Fruit fly (Drosophila melanogaster) whole organism, wandering third instar larva: ENCODE data around the gene plh.

Experiments used
- CG32264 ChIP-seq: fragments of 200-800 bp; sonication (Bioruptor generic); optimal IDR thresholded peaks from 2 replicates; lab custom pipeline; 2016; ENCODE audit warnings: missing biosample characterization, missing genetic modification characterization
- CG9705 ChIP-seq: fragments of 200-800 bp; sonication (Bioruptor generic); optimal IDR thresholded peaks from 2 replicates; lab custom pipeline; 2018; ENCODE audit warnings: missing biosample characterization, mild to moderate bottlenecking, missing genetic modification characterization
- Dfd ChIP-seq: fragments of >200 bp; optimal IDR thresholded peaks from 2 replicates; lab custom pipeline; 2017; ENCODE audit warnings: missing biosample characterization, missing genetic modification characterization
- Dif ChIP-seq: fragments of 200-275, 200-300 bp; sonication (Bioruptor generic); optimal IDR thresholded peaks from 2 replicates; lab custom pipeline; 2018; ENCODE audit warnings: missing biosample characterization, missing genetic modification characterization; ENCODE audit not compliant: partially characterized antibody
- GATAd ChIP-seq: sonication (Bioruptor generic); optimal IDR thresholded peaks from 2 replicates; lab custom pipeline; 2016; ENCODE audit warnings: missing biosample characterization, missing genetic modification characterization
- HLH106 ChIP-seq: fragments of 200-800 bp; optimal IDR thresholded peaks from 3 replicates; lab custom pipeline; 2019; ENCODE audit warnings: missing biosample characterization, mild to moderate bottlenecking, missing genetic modification characterization, moderate library complexity
- Hnf4 ChIP-seq: fragments of 200-800 bp; sonication (Bioruptor generic); optimal IDR thresholded peaks from 2 replicates; lab custom pipeline; 2016; ENCODE audit warnings: missing biosample characterization, mild to moderate bottlenecking, missing genetic modification characterization
- Hr78 ChIP-seq: fragments of >200 bp; optimal IDR thresholded peaks from 2 replicates; lab custom pipeline; 2017; ENCODE audit warnings: missing biosample characterization, missing genetic modification characterization
- Jra ChIP-seq: sonication (Bioruptor generic); optimal IDR thresholded peaks from 2 replicates; lab custom pipeline; 2016; ENCODE audit warnings: missing biosample characterization, missing genetic modification characterization
- Mio ChIP-seq: sonication (Bioruptor generic); optimal IDR thresholded peaks from 2 replicates; lab custom pipeline; 2016; ENCODE audit warnings: missing biosample characterization, missing genetic modification characterization
- Myc ChIP-seq: fragments of >200 bp; optimal IDR thresholded peaks from 2 replicates; lab custom pipeline; 2017
- OdsH ChIP-seq: fragments of 200-800 bp; sonication (Bioruptor generic); optimal IDR thresholded peaks from 2 replicates; lab custom pipeline; 2016; ENCODE audit warnings: missing biosample characterization, mild to moderate bottlenecking, missing genetic modification characterization
- Rel ChIP-seq, 2 experiments: fragments of 200-800 bp; sonication (Bioruptor generic) in 1 of 2; optimal IDR thresholded peaks; 2 replicates in 1 of 2; 3 replicates in 1 of 2; lab custom pipeline; 2016 to 2019; ENCODE audit warnings: mild to moderate bottlenecking in 2 of 2, missing biosample characterization in 2 of 2, missing genetic modification characterization in 2 of 2, moderate library complexity in 1 of 2
- Sp1 ChIP-seq: fragments of 200-800 bp; sonication (Bioruptor generic); optimal IDR thresholded peaks from 3 replicates; lab custom pipeline; 2019; ENCODE audit warnings: missing biosample characterization, mild to moderate bottlenecking, missing genetic modification characterization, moderate library complexity
- Vsx2 ChIP-seq: fragments of 200-300, 225-300 bp; sonication (Bioruptor generic); optimal IDR thresholded peaks from 2 replicates; lab custom pipeline; 2018; ENCODE audit warnings: missing biosample characterization, missing genetic modification characterization; ENCODE audit not compliant: partially characterized antibody
- br ChIP-seq: fragments of 200-800 bp; sonication (Bioruptor generic); optimal IDR thresholded peaks from 2 replicates; lab custom pipeline; 2016; ENCODE audit warnings: missing biosample characterization, missing genetic modification characterization
- brk ChIP-seq: fragments of 200-800 bp; sonication (Bioruptor generic); optimal IDR thresholded peaks from 2 replicates; lab custom pipeline; 2016; ENCODE audit warnings: missing biosample characterization, mild to moderate bottlenecking, missing genetic modification characterization
- dl ChIP-seq, 2 experiments: fragments of 175-275, 200-275 bp in 1 of 2; fragments of 200-275 bp in 1 of 2; sonication (Bioruptor generic); optimal IDR thresholded peaks; lab custom pipeline; 2018; ENCODE audit warnings: mild to moderate bottlenecking in 2 of 2, missing biosample characterization in 2 of 2, missing genetic modification characterization in 2 of 2, moderate library complexity in 2 of 2; ENCODE audit not compliant: partially characterized antibody in 2 of 2, insufficient read depth in 1 of 2
- dsf ChIP-seq: sonication (Bioruptor generic); optimal IDR thresholded peaks from 2 replicates; lab custom pipeline; 2016; ENCODE audit warnings: missing biosample characterization, missing genetic modification characterization, borderline replicate concordance
- ey ChIP-seq: fragments of 200-800 bp; sonication (Bioruptor generic); optimal IDR thresholded peaks from 2 replicates; lab custom pipeline; 2016; ENCODE audit warnings: missing biosample characterization, missing genetic modification characterization
- foxo ChIP-seq, 2 experiments: fragments of 200-800 bp; sonication (Bioruptor generic); optimal IDR thresholded peaks; 2 replicates in 1 of 2; 3 replicates in 1 of 2; lab custom pipeline; 2016 to 2017; ENCODE audit warnings: missing biosample characterization in 2 of 2, missing genetic modification characterization in 2 of 2
- fru ChIP-seq: fragments of 200-800 bp; sonication (Bioruptor generic); optimal IDR thresholded peaks from 3 replicates; lab custom pipeline; 2016; ENCODE audit warnings: missing biosample characterization, mild to moderate bottlenecking, missing genetic modification characterization
- h ChIP-seq: fragments of 200-800 bp; sonication (Bioruptor generic); optimal IDR thresholded peaks from 3 replicates; lab custom pipeline; 2016; ENCODE audit warnings: missing biosample characterization, mild to moderate bottlenecking, missing genetic modification characterization
- jim ChIP-seq: fragments of 175-275, 200-325 bp; sonication (Bioruptor generic); optimal IDR thresholded peaks from 2 replicates; lab custom pipeline; 2016; ENCODE audit warnings: missing biosample characterization, mild to moderate bottlenecking, missing genetic modification characterization
- pan ChIP-seq: fragments of >200 bp; optimal IDR thresholded peaks from 2 replicates; lab custom pipeline; 2017
- psq ChIP-seq: fragments of 200-800 bp; sonication (Bioruptor generic); optimal IDR thresholded peaks from 3 replicates; lab custom pipeline; 2017; ENCODE audit warnings: missing biosample characterization, mild to moderate bottlenecking, missing genetic modification characterization, moderate library complexity
- rgr ChIP-seq: fragments of 200-800 bp; sonication (Bioruptor generic); optimal IDR thresholded peaks from 3 replicates; lab custom pipeline; 2016; ENCODE audit warnings: missing biosample characterization, mild to moderate bottlenecking, missing genetic modification characterization
- sage ChIP-seq: fragments of 200-800 bp; sonication (Bioruptor generic); optimal IDR thresholded peaks from 2 replicates; lab custom pipeline; 2016; ENCODE audit warnings: missing biosample characterization, mild to moderate bottlenecking, missing genetic modification characterization
- sv ChIP-seq: fragments of 200-800 bp; sonication (Bioruptor generic); optimal IDR thresholded peaks from 3 replicates; lab custom pipeline; 2016; ENCODE audit warnings: missing biosample characterization, missing genetic modification characterization
- tai ChIP-seq: sonication (Bioruptor generic); optimal IDR thresholded peaks from 2 replicates; lab custom pipeline; 2016; ENCODE audit warnings: missing biosample characterization, missing genetic modification characterization
- usp ChIP-seq: fragments of >200 bp; optimal IDR thresholded peaks from 2 replicates; lab custom pipeline; 2017; ENCODE audit warnings: missing biosample characterization, missing genetic modification characterization

plh gene

dm6 chr3R:5012674-5013073 is 1.8 kb upstream of the plh start:
- TF ChIP-seq Dfd (no peak), sage (GFP tag; lab: Kevin White, UChicago) (no peak), Rel (GFP tag; optimal IDR thresholded peaks at IDR 0.05; lab: Kevin White, UChicago) (no peak), Rel (tag; optimal IDR thresholded peaks at IDR 0.05; lab: Kevin White, UChicago) (no peak), pan (lab: Kevin White, UChicago) (no peak), fru (GFP tag; lab: Kevin White, UChicago) (no peak), br (GFP tag; lab: Kevin White, UChicago) (no peak), usp (GFP tag; lab: Kevin White, UChicago) (no peak), rgr (GFP tag; lab: Kevin White, UChicago) (no peak), Vsx2 (GFP tag; lab: Kevin White, UChicago) (no peak), dsf (GFP tag; lab: Kevin White, UChicago) (no peak), Hr78 (GFP tag; lab: Kevin White, UChicago) (no peak), Hnf4 (GFP tag; lab: Kevin White, UChicago) (no peak), Dif (GFP tag; lab: Kevin White, UChicago) (no peak), brk (GFP tag; lab: Kevin White, UChicago) (no peak), HLH106 (tag; lab: Kevin White, UChicago) (no peak), psq (GFP tag; lab: Kevin White, UChicago) (no peak), foxo (GFP tag; optimal IDR thresholded peaks at IDR 0.05; lab: Kevin White, UChicago) (no peak), CG32264 (GFP tag; lab: Kevin White, UChicago) (no peak)

- TF ChIP-seq dsf (GFP tag; lab: Kevin White, UChicago) (no peak), Rel (GFP tag; optimal IDR thresholded peaks at IDR 0.05; lab: Kevin White, UChicago) (no peak), Rel (tag; optimal IDR thresholded peaks at IDR 0.05; lab: Kevin White, UChicago) (no peak)
- TF ChIP-seq, all 38 proteins: peak for 0
Measured at dm6 chr3R:5011908-5012307, 1.1 kb upstream of the plh start.

dm6 chr3R:5010153-5010552 is 678 bp downstream of the plh start:
- TF ChIP-seq sv (GFP tag; lab: Kevin White, UChicago) (peak; percentile 83), rgr (GFP tag; lab: Kevin White, UChicago) (peak; percentile 51), Hnf4 (GFP tag; lab: Kevin White, UChicago) (peak; percentile 29), h (GFP tag; lab: Kevin White, UChicago) (peak; percentile 49), br (GFP tag; lab: Kevin White, UChicago) (peak; percentile 37), dl (GFP tag; optimal IDR thresholded peaks at IDR 0.05; lab: Kevin White, UChicago; ENCODE audit: insufficient read depth in 1 of 2, partially characterized antibody in 2 of 2) (no peak), OdsH (peak; percentile 37), jim (GFP tag; lab: Kevin White, UChicago) (no peak), Vsx2 (GFP tag; lab: Kevin White, UChicago) (no peak), HLH106 (tag; lab: Kevin White, UChicago) (peak; percentile 1), Sp1 (GFP tag; lab: Kevin White, UChicago) (peak; percentile 5), Jra (GFP tag; lab: Kevin White, UChicago) (no peak), foxo (GFP tag; optimal IDR thresholded peaks at IDR 0.05; lab: Kevin White, UChicago) (peak in 1 of 2 experiments; percentile 52), tai (no peak), ey (GFP tag; lab: Kevin White, UChicago) (peak; percentile 26), fru (GFP tag; lab: Kevin White, UChicago) (peak; percentile 22)

DNA sequence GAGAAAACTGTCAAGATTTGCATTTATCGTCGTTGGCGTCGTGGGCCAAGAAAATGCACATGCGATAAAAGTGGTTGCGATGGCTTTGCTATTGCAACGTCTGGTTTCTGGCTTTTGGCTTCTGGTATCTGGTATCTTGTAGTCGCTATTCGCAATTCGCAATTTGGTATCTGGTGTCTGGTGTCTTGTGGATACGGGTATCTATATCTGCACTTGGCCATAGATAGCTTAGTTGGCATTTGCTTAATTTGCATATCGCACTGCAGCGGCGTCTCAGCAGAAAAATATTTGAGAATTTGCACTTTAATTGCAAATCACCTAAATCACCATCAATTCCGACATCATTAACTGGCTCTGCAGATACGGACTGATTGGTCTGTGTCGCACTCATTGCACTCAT is 10.2 kb downstream of the plh start:
- TF ChIP-seq Jra (GFP tag; lab: Kevin White, UChicago) = no peak

DNA sequence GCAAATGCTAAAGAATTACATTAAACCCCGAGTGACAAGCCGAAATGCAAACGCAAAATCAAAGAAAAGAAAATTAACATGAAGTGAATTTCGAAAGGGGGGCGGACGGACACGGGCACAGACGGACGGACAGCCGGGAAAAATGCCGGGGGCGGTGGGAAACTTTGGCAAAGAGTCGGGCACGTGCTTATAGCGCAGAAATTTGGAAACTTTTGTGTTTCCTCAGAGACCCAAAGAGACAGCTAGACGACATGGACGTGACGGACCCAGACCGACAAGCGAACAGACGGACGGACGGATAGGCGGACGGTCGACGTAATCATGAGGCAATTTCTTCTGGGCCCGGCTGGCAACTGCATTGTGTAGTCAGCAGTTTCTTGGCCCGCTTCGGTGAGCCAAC is 12.1 kb downstream of the plh start:
- TF ChIP-seq CG9705 (no peak), Rel (GFP tag; optimal IDR thresholded peaks at IDR 0.05; lab: Kevin White, UChicago) (no peak), Rel (tag; optimal IDR thresholded peaks at IDR 0.05; lab: Kevin White, UChicago) (no peak), Mio (GFP tag; lab: Kevin White, UChicago) (no peak), Myc (lab: Kevin White, UChicago) (no peak), GATAd (no peak)
